Worm (Caenorhabditis elegans) whole organism, late embryonic: ENCODE data around the gene D1054.18.

ENCODE experiments used
- F13H6.1 ChIP-seq: sonication (generic microtip); optimal IDR thresholded peaks from 2 replicates; lab custom pipeline; 2016; ENCODE audit warnings: missing genetic modification characterization, missing compliant biosample characterization
- K02D7.2 ChIP-seq: sonication (generic microtip); optimal IDR thresholded peaks from 2 replicates; lab custom pipeline; 2017; ENCODE audit warnings: mild to moderate bottlenecking, missing genetic modification characterization, missing compliant biosample characterization
- K09A11.1 ChIP-seq: sonication (generic microtip); optimal IDR thresholded peaks from 2 replicates; lab custom pipeline; 2017; ENCODE audit warnings: antibody characterized with exemption, mild to moderate bottlenecking, missing genetic modification characterization, missing compliant biosample characterization; ENCODE audit not compliant: insufficient read depth
- T23F11.4 ChIP-seq: fragments of 200-800 bp; sonication (Bioruptor generic); optimal IDR thresholded peaks from 2 replicates; lab custom pipeline; 2018; ENCODE audit warnings: mild to moderate bottlenecking, missing genetic modification characterization, missing compliant biosample characterization
- ama-1 ChIP-seq: fragments of 150-350 bp; optimal IDR thresholded peaks from 2 replicates; lab custom pipeline; 2014
- ceh-18 ChIP-seq: sonication (generic microtip); optimal IDR thresholded peaks from 2 replicates; lab custom pipeline; 2016; ENCODE audit warnings: missing genetic modification characterization, missing compliant biosample characterization
- ceh-2 ChIP-seq: sonication (generic microtip); optimal IDR thresholded peaks from 2 replicates; lab custom pipeline; 2016; ENCODE audit warnings: missing genotype, missing genetic modification characterization, missing compliant biosample characterization
- ceh-24 ChIP-seq: sonication (generic microtip); optimal IDR thresholded peaks from 2 replicates; lab custom pipeline; 2016; ENCODE audit warnings: mild to moderate bottlenecking, missing genetic modification characterization, missing compliant biosample characterization
- ceh-30 ChIP-seq: fragments of 150-350 bp; optimal IDR thresholded peaks from 2 replicates; lab custom pipeline; 2014; ENCODE audit warnings: missing biosample characterization, missing genetic modification characterization
- ceh-31 ChIP-seq: sonication (generic microtip); optimal IDR thresholded peaks from 2 replicates; lab custom pipeline; 2016; ENCODE audit warnings: missing genetic modification characterization, missing compliant biosample characterization
- ceh-34 ChIP-seq: sonication (generic microtip); optimal IDR thresholded peaks from 2 replicates; lab custom pipeline; 2016; ENCODE audit warnings: mild to moderate bottlenecking, missing genetic modification characterization, missing compliant biosample characterization
- ceh-45 ChIP-seq: fragments of 200-800 bp; sonication (Bioruptor generic); IDR thresholded peaks from 2 replicates; pipeline ENCODE4 v1.3.6; 2022; ENCODE audit warnings: missing genetic modification reagents, missing genetic modification characterization, missing compliant biosample characterization
- ceh-48 ChIP-seq: sonication (generic microtip); optimal IDR thresholded peaks from 2 replicates; lab custom pipeline; 2016; ENCODE audit warnings: missing genetic modification characterization, inconsistent platforms, missing compliant biosample characterization
- ceh-9 ChIP-seq: sonication (generic microtip); optimal IDR thresholded peaks from 2 replicates; lab custom pipeline; 2016; ENCODE audit warnings: mild to moderate bottlenecking, missing genetic modification characterization, inconsistent platforms, missing compliant biosample characterization
- che-1 ChIP-seq: sonication (generic microtip); optimal IDR thresholded peaks from 2 replicates; lab custom pipeline; 2016; ENCODE audit warnings: mild to moderate bottlenecking, missing genetic modification characterization, missing compliant biosample characterization
- dmd-4 ChIP-seq: sonication (generic microtip); optimal IDR thresholded peaks from 2 replicates; lab custom pipeline; 2016; ENCODE audit warnings: borderline replicate concordance, missing genetic modification characterization, missing compliant biosample characterization
- dve-1 ChIP-seq: sonication (generic microtip); optimal IDR thresholded peaks from 2 replicates; lab custom pipeline; 2017; ENCODE audit warnings: antibody characterized with exemption, mild to moderate bottlenecking, missing genetic modification characterization, missing compliant biosample characterization
- elt-4 ChIP-seq: sonication (generic microtip); optimal IDR thresholded peaks from 2 replicates; lab custom pipeline; 2016; ENCODE audit warnings: missing genetic modification characterization, missing compliant biosample characterization
- ets-4 ChIP-seq: sonication (generic microtip); optimal IDR thresholded peaks from 2 replicates; lab custom pipeline; 2016; ENCODE audit warnings: missing genetic modification characterization, missing compliant biosample characterization
- eyg-1 ChIP-seq: sonication (generic microtip); optimal IDR thresholded peaks from 2 replicates; lab custom pipeline; 2016; ENCODE audit warnings: missing genotype, missing genetic modification characterization, missing compliant biosample characterization
- fax-1 ChIP-seq: sonication (generic microtip); optimal IDR thresholded peaks from 2 replicates; lab custom pipeline; 2016; ENCODE audit warnings: missing genotype, missing genetic modification characterization, missing compliant biosample characterization
- fkh-6 ChIP-seq: sonication (generic microtip); optimal IDR thresholded peaks from 2 replicates; lab custom pipeline; 2016; ENCODE audit warnings: missing genetic modification characterization, missing compliant biosample characterization
- gmeb-2 ChIP-seq: sonication (generic microtip); optimal IDR thresholded peaks from 2 replicates; lab custom pipeline; 2016; ENCODE audit warnings: missing genetic modification characterization, inconsistent platforms, missing compliant biosample characterization
- hlh-13 ChIP-seq: fragments of 200-800 bp; sonication (Bioruptor generic); optimal IDR thresholded peaks from 2 replicates; lab custom pipeline; 2018; ENCODE audit warnings: mild to moderate bottlenecking, missing genetic modification characterization, missing compliant biosample characterization
- hlh-30 ChIP-seq: sonication (generic microtip); optimal IDR thresholded peaks from 2 replicates; lab custom pipeline; 2017; ENCODE audit warnings: antibody characterized with exemption, missing genetic modification characterization, missing compliant biosample characterization; ENCODE audit not compliant: insufficient read depth
- lin-11 ChIP-seq: fragments of 200-800 bp; sonication (Bioruptor generic); optimal IDR thresholded peaks from 2 replicates; lab custom pipeline; 2018; ENCODE audit warnings: mild to moderate bottlenecking, missing genetic modification characterization, missing compliant biosample characterization
- madf-2 ChIP-seq: sonication (generic microtip); optimal IDR thresholded peaks from 2 replicates; lab custom pipeline; 2017; ENCODE audit warnings: missing genetic modification characterization, missing compliant biosample characterization
- nhr-232 ChIP-seq: sonication (generic microtip); optimal IDR thresholded peaks from 2 replicates; lab custom pipeline; 2016; ENCODE audit warnings: missing genetic modification characterization, missing compliant biosample characterization
- npax-4 ChIP-seq: sonication (generic microtip); optimal IDR thresholded peaks from 2 replicates; lab custom pipeline; 2016; ENCODE audit warnings: missing genetic modification characterization, missing compliant biosample characterization
- pag-3 ChIP-seq: sonication (generic microtip); optimal IDR thresholded peaks from 2 replicates; lab custom pipeline; 2016; ENCODE audit warnings: missing compliant biosample characterization, missing genetic modification characterization, borderline replicate concordance
- pat-9 ChIP-seq: fragments of 200-800 bp; sonication (Bioruptor generic); optimal IDR thresholded peaks from 2 replicates; lab custom pipeline; 2018; ENCODE audit warnings: mild to moderate bottlenecking, missing genetic modification characterization, moderate library complexity, missing compliant biosample characterization
- pax-1 ChIP-seq: fragments of 150-350 bp; optimal IDR thresholded peaks from 2 replicates; lab custom pipeline; 2014; ENCODE audit warnings: missing biosample characterization, missing genetic modification characterization
- ref-2 ChIP-seq: sonication (generic microtip); optimal IDR thresholded peaks from 2 replicates; lab custom pipeline; 2016; ENCODE audit warnings: missing genetic modification characterization, missing compliant biosample characterization
- sox-4 ChIP-seq: sonication (generic microtip); optimal IDR thresholded peaks from 2 replicates; lab custom pipeline; 2017; ENCODE audit warnings: mild to moderate bottlenecking, missing genetic modification characterization, inconsistent platforms, missing compliant biosample characterization
- syd-9 ChIP-seq: sonication (generic microtip); optimal IDR thresholded peaks from 2 replicates; lab custom pipeline; 2016; ENCODE audit warnings: mild to moderate bottlenecking, missing genetic modification characterization, moderate library complexity, missing compliant biosample characterization
- ttx-3 ChIP-seq: sonication (generic microtip); optimal IDR thresholded peaks from 2 replicates; lab custom pipeline; 2016; ENCODE audit warnings: missing genetic modification reagents, missing genetic modification characterization, missing compliant biosample characterization
- unc-3 ChIP-seq, 2 experiments: fragments of 200-800 bp in 1 of 2; sonication (Bioruptor generic) in 1 of 2; sonication (generic microtip) in 1 of 2; conservative IDR thresholded peaks in 1 of 2; optimal IDR thresholded peaks in 1 of 2; 2 replicates each; pipeline versions ENCODE4 v1.3.6 to Lab custom; 2016 to 2022; ENCODE audit warnings: missing compliant biosample characterization in 2 of 2, missing genetic modification characterization in 2 of 2, missing genetic modification reagents in 1 of 2
- unc-42 ChIP-seq: sonication (generic microtip); optimal IDR thresholded peaks from 2 replicates; lab custom pipeline; 2016; ENCODE audit warnings: missing genotype, missing genetic modification characterization, missing compliant biosample characterization
- unc-86 ChIP-seq: sonication (generic microtip); optimal IDR thresholded peaks from 2 replicates; lab custom pipeline; 2016; ENCODE audit warnings: missing genetic modification characterization, missing compliant biosample characterization
- ztf-16 ChIP-seq: sonication (generic microtip); optimal IDR thresholded peaks from 2 replicates; lab custom pipeline; 2017; ENCODE audit warnings: missing genetic modification characterization, missing compliant biosample characterization

Gene D1054.18

ce11 chrV:10818498-10818897 lies 17.5 kb upstream of the D1054.18 start:
- no peak for TF ChIP-seq npax-4 (tag; lab: Kevin White, UChicago)
- peak; percentile 67 for TF ChIP-seq unc-42 (tag; lab: Kevin White, UChicago)

ce11 chrV:10816831-10817230 lies 15.8 kb upstream of the D1054.18 start:
- TF ChIP-seq pag-3 (no peak), unc-42 (tag; lab: Kevin White, UChicago) (peak; percentile 88)

- TF ChIP-seq ceh-9 (tag; lab: Kevin White, UChicago) = no peak
- TF ChIP-seq eyg-1 (tag; lab: Kevin White, UChicago) = no peak
- TF ChIP-seq unc-3 (GFP tag; conservative IDR thresholded peaks at IDR 0.05; lab: Robert Waterston, UW) = no peak
- no peak for TF ChIP-seq unc-3 (tag; optimal IDR thresholded peaks at IDR 0.05; lab: Kevin White, UChicago)
- no peak for TF ChIP-seq syd-9
- TF ChIP-seq F13H6.1 (tag; lab: Kevin White, UChicago) = no peak
- TF ChIP-seq ceh-34 (tag; lab: Kevin White, UChicago) = no peak
- TF ChIP-seq npax-4 (tag; lab: Kevin White, UChicago) = no peak
- TF ChIP-seq ref-2 (tag; lab: Kevin White, UChicago) = no peak
- no peak for TF ChIP-seq K09A11.1 (tag; lab: Kevin White, UChicago)
- TF ChIP-seq ceh-45 (GFP tag; lab: Robert Waterston, UW) = no peak
- no peak for TF ChIP-seq ets-4
- TF ChIP-seq ceh-2 (tag; lab: Kevin White, UChicago) = no peak
- TF ChIP-seq elt-4 = no peak
- TF ChIP-seq ceh-48 (tag; lab: Kevin White, UChicago) = no peak
- no peak for TF ChIP-seq ceh-30 (tag; lab: Kevin White, UChicago)
Measured at ce11 chrV:10814333-10814732, 13.3 kb upstream of the D1054.18 start.

- TF ChIP-seq madf-2 (no peak), eyg-1 (tag; lab: Kevin White, UChicago) (no peak), ref-2 (tag; lab: Kevin White, UChicago) (no peak), ceh-31 (tag; lab: Kevin White, UChicago) (peak; percentile 16)
Measured at ce11 chrV:10813425-10814156, 12.6 kb upstream of the D1054.18 start, which contains the start of the genes C29A12.1 and lig-1. C29A12.1 (minus strand) TSS chrV:10813487. lig-1 (plus strand) TSS chrV:10814106.

- TF ChIP-seq pax-1 (tag; lab: Kevin White, UChicago) (no peak), dmd-4 (no peak), hlh-30 (tag; lab: Kevin White, UChicago) (no peak)
Measured at ce11 chrV:10811763-10812162, 10.8 kb upstream of the D1054.18 start, which contains the start of gene C29A12.22. C29A12.22 (plus strand) TSS chrV:10812063.

ce11 chrV:10807862-10808327 lies 6.9 kb upstream of the D1054.18 start, which contains the start of gene plrg-1:
plrg-1 (minus strand) TSS chrV:10807912.
- TF ChIP-seq ttx-3 (tag; lab: Kevin White, UChicago) = peak; percentile 83
- peak; percentile 70 for TF ChIP-seq hlh-30 (tag; lab: Kevin White, UChicago)
- TF ChIP-seq ceh-18 (tag; lab: Kevin White, UChicago) = peak; percentile 86
- TF ChIP-seq fax-1 = peak; percentile 78
- TF ChIP-seq che-1 (tag; lab: Kevin White, UChicago) = peak; percentile 76
- TF ChIP-seq unc-86 (tag; lab: Kevin White, UChicago) = peak; percentile 85
- TF ChIP-seq lin-11 (tag; lab: Kevin White, UChicago) = peak; percentile 79
- peak; percentile 71 for TF ChIP-seq fkh-6 (tag; lab: Kevin White, UChicago)
- TF ChIP-seq hlh-13 = no peak
- TF ChIP-seq ztf-16 (tag; lab: Kevin White, UChicago) = peak; percentile 87
- TF ChIP-seq unc-42 (tag; lab: Kevin White, UChicago) = peak; percentile 71
- peak; percentile 67 for TF ChIP-seq K02D7.2
- peak; percentile 93 for TF ChIP-seq ceh-31 (tag; lab: Kevin White, UChicago)
- TF ChIP-seq gmeb-2 = peak; percentile 71
- peak; percentile 79 for TF ChIP-seq madf-2
- TF ChIP-seq ceh-24 (tag; lab: Kevin White, UChicago) = no peak
- TF ChIP-seq pat-9 = peak; percentile 83
- peak; percentile 85 for TF ChIP-seq sox-4 (tag; lab: Kevin White, UChicago)
- TF ChIP-seq K09A11.1 (tag; lab: Kevin White, UChicago) = peak; percentile 91
- peak; percentile 35 for TF ChIP-seq dve-1 (tag; lab: Kevin White, UChicago)
- TF ChIP-seq ama-1 = no peak
- peak; percentile 76 for TF ChIP-seq T23F11.4 (GFP tag; lab: Kevin White, UChicago)
- peak; percentile 76 for TF ChIP-seq eyg-1 (tag; lab: Kevin White, UChicago)
- TF ChIP-seq nhr-232 (tag; lab: Kevin White, UChicago) = peak; percentile 75
